Worm (Caenorhabditis elegans) whole organism, mixed stage, embryonic: ENCODE measurements around the gene rei-2.

Experiments
- hlh-1 ChIP-seq: fragments of 150-350 bp; optimal IDR thresholded peaks from 2 replicates; lab custom pipeline; 2014; ENCODE audit warnings: missing biosample characterization, missing genetic modification reagents, missing genetic modification characterization
- nhr-12 ChIP-seq: fragments of 150-350 bp; optimal IDR thresholded peaks from 2 replicates; lab custom pipeline; 2014; ENCODE audit warnings: missing biosample characterization, missing genetic modification characterization
- nhr-76 ChIP-seq: sonication (generic microtip); optimal IDR thresholded peaks from 2 replicates; lab custom pipeline; 2017; ENCODE audit warnings: missing biosample characterization, missing genetic modification characterization
- sptf-1 ChIP-seq: sonication (generic microtip); optimal IDR thresholded peaks from 2 replicates; lab custom pipeline; 2017; ENCODE audit warnings: mild to moderate bottlenecking, missing genetic modification characterization, moderate library complexity, missing compliant biosample characterization
- tbx-8 ChIP-seq: fragments of 200-800 bp; sonication (Bioruptor generic); optimal IDR thresholded peaks from 2 replicates; lab custom pipeline; 2018; ENCODE audit warnings: mild to moderate bottlenecking, missing genetic modification characterization, moderate library complexity, missing compliant biosample characterization
- unc-120 ChIP-seq: sonication (generic microtip); optimal IDR thresholded peaks from 2 replicates; lab custom pipeline; 2017; ENCODE audit warnings: missing genetic modification characterization, missing compliant biosample characterization; ENCODE audit not compliant: poor library complexity, severe bottlenecking
- unc-39 ChIP-seq: fragments of 150-350 bp; optimal IDR thresholded peaks from 2 replicates; lab custom pipeline; 2014; ENCODE audit warnings: missing biosample characterization, missing genetic modification characterization

- TF ChIP-seq tbx-8 (GFP tag; lab: Kevin White, UChicago) (no peak), nhr-76 (no peak), sptf-1 (tag; lab: Kevin White, UChicago) (no peak), unc-39 (tag; lab: Kevin White, UChicago) (no peak), hlh-1 (tag; lab: Kevin White, UChicago) (no peak), unc-120 (tag; lab: Kevin White, UChicago) (no peak), nhr-12 (tag; lab: Kevin White, UChicago) (no peak)
Measured at ce11 chrX:1107758-1108157, 19.8 kb upstream of the rei-2 start, which contains the start of gene C05D9.4.
